Worm (Caenorhabditis elegans) whole organism, L3 larva: ENCODE results near the gene rhgf-1.
A peak's percentile ranks its signal among the peaks of the same experiment; 100 is the strongest.

Experiments
- R02D3.7 ChIP-seq: fragments of 150-350 bp; optimal IDR thresholded peaks from 2 replicates; lab custom pipeline; 2014; ENCODE audit warnings: missing biosample characterization, missing genetic modification characterization
- ceh-28 ChIP-seq: fragments of 150-350 bp; optimal IDR thresholded peaks from 2 replicates; lab custom pipeline; 2014; ENCODE audit warnings: missing biosample characterization, missing genetic modification reagents, missing genetic modification characterization
- ceh-9 ChIP-seq: sonication (generic microtip); optimal IDR thresholded peaks from 2 replicates; lab custom pipeline; 2018; ENCODE audit warnings: missing biosample characterization, missing genetic modification characterization
- egl-5 ChIP-seq: fragments of 150-350 bp; optimal IDR thresholded peaks from 2 replicates; lab custom pipeline; 2017; ENCODE audit warnings: missing biosample characterization, missing genetic modification reagents, missing genetic modification characterization, inconsistent platforms
- elt-2 ChIP-seq: sonication (generic microtip); optimal IDR thresholded peaks from 2 replicates; lab custom pipeline; 2016; ENCODE audit warnings: missing genetic modification reagents, mild to moderate bottlenecking, missing genetic modification characterization, missing compliant biosample characterization
- elt-3 ChIP-seq, 3 experiments: fragments of 150-350 bp in 1 of 3; sonication (generic microtip) in 2 of 3; optimal IDR thresholded peaks; 2 replicates in 2 of 3; 4 replicates in 1 of 3; lab custom pipeline; 2014 to 2017; ENCODE audit warnings: missing biosample characterization in 3 of 3, missing genetic modification characterization in 3 of 3
- fkh-10 ChIP-seq: sonication (generic microtip); optimal IDR thresholded peaks from 2 replicates; lab custom pipeline; 2017; ENCODE audit warnings: missing biosample characterization, missing genetic modification reagents, missing genetic modification characterization
- fkh-2 ChIP-seq: fragments of 150-350 bp; optimal IDR thresholded peaks from 2 replicates; lab custom pipeline; 2014; ENCODE audit warnings: missing biosample characterization, missing genetic modification reagents, missing genetic modification characterization
- hmg-11 ChIP-seq: sonication (generic microtip); optimal IDR thresholded peaks from 2 replicates; lab custom pipeline; 2016; ENCODE audit warnings: missing genetic modification characterization, missing compliant biosample characterization
- jun-1 ChIP-seq: fragments of 150-350 bp; optimal IDR thresholded peaks from 2 replicates; lab custom pipeline; 2014; ENCODE audit warnings: missing biosample characterization, missing genetic modification reagents, missing genetic modification characterization
- lsy-12 ChIP-seq: sonication (generic microtip); optimal IDR thresholded peaks from 2 replicates; lab custom pipeline; 2016; ENCODE audit warnings: mild to moderate bottlenecking, missing genetic modification characterization, missing compliant biosample characterization
- mml-1 ChIP-seq: fragments of 150-350 bp; sonication (generic microtip); optimal IDR thresholded peaks from 3 replicates; lab custom pipeline; 2014; ENCODE audit warnings: missing biosample characterization, missing genetic modification characterization
- nfya-1 ChIP-seq: sonication (generic microtip); optimal IDR thresholded peaks from 2 replicates; lab custom pipeline; 2017; ENCODE audit warnings: missing genetic modification characterization, mild to moderate bottlenecking, missing compliant biosample characterization, antibody characterized with exemption, moderate library complexity; ENCODE audit not compliant: insufficient read depth
- nhr-12 ChIP-seq: fragments of 150-350 bp; optimal IDR thresholded peaks from 2 replicates; lab custom pipeline; 2014; ENCODE audit warnings: missing biosample characterization, missing genetic modification characterization
- nhr-23 ChIP-seq: fragments of 150-350 bp; optimal IDR thresholded peaks from 2 replicates; lab custom pipeline; 2014; ENCODE audit warnings: missing biosample characterization, missing genetic modification reagents, missing genetic modification characterization
- nhr-237 ChIP-seq: fragments of 150-350 bp; optimal IDR thresholded peaks from 2 replicates; lab custom pipeline; 2014; ENCODE audit warnings: missing biosample characterization, missing genetic modification characterization
- nhr-25 ChIP-seq: sonication (generic microtip); optimal IDR thresholded peaks from 2 replicates; lab custom pipeline; 2017; ENCODE audit warnings: missing biosample characterization, missing genetic modification characterization
- nhr-28 ChIP-seq: fragments of 150-350 bp; optimal IDR thresholded peaks from 2 replicates; lab custom pipeline; 2014; ENCODE audit warnings: missing biosample characterization, missing genetic modification characterization
- nhr-43 ChIP-seq: sonication (generic microtip); optimal IDR thresholded peaks from 2 replicates; lab custom pipeline; 2016; ENCODE audit warnings: mild to moderate bottlenecking, missing genetic modification characterization, missing compliant biosample characterization; ENCODE audit not compliant: poor library complexity, severe bottlenecking
- pha-4 ChIP-seq: fragments of 150-350 bp; optimal IDR thresholded peaks from 2 replicates; lab custom pipeline; 2014; ENCODE audit warnings: missing biosample characterization, missing genetic modification reagents, missing genetic modification characterization
- skn-1 ChIP-seq: fragments of 150-350 bp; optimal IDR thresholded peaks from 2 replicates; lab custom pipeline; 2014; ENCODE audit warnings: missing biosample characterization, missing genetic modification characterization
- unc-39 ChIP-seq: sonication (generic microtip); optimal IDR thresholded peaks from 4 replicates; lab custom pipeline; 2017; ENCODE audit warnings: missing biosample characterization, missing genetic modification characterization
- unc-62 ChIP-seq: fragments of 150-350 bp; sonication (generic microtip); optimal IDR thresholded peaks from 4 replicates; lab custom pipeline; 2014; ENCODE audit warnings: missing biosample characterization, missing genetic modification reagents, missing genetic modification characterization
- zag-1 ChIP-seq: fragments of 150-350 bp; optimal IDR thresholded peaks from 2 replicates; lab custom pipeline; 2014; ENCODE audit warnings: missing biosample characterization, missing genetic modification characterization
- ztf-11 ChIP-seq: fragments of 150-350 bp; optimal IDR thresholded peaks from 2 replicates; lab custom pipeline; 2014; ENCODE audit warnings: missing biosample characterization, missing genetic modification characterization
- ztf-4 ChIP-seq: fragments of 150-350 bp; optimal IDR thresholded peaks from 2 replicates; lab custom pipeline; 2014; ENCODE audit warnings: missing biosample characterization, missing genetic modification characterization

Gene rhgf-1

ce11 chrX:10667424-10668291 is 44.0 kb downstream of the rhgf-1 start:
- TF ChIP-seq nhr-23 (tag; lab: Kevin White, UChicago): peak; percentile 81
- no peak for TF ChIP-seq R02D3.7 (tag; lab: Kevin White, UChicago)
- no peak for TF ChIP-seq skn-1 (tag; lab: Kevin White, UChicago)
- no peak for TF ChIP-seq ztf-11 (tag; lab: Kevin White, UChicago)
- TF ChIP-seq unc-39 (tag; lab: Kevin White, UChicago): no peak
- no peak for TF ChIP-seq pha-4 (tag; lab: Kevin White, UChicago)
- peak; percentile 62 for TF ChIP-seq ceh-28 (tag; lab: Kevin White, UChicago)
- no peak for TF ChIP-seq unc-62
- no peak for TF ChIP-seq nhr-12 (tag; lab: Kevin White, UChicago)
- peak; percentile 8 for TF ChIP-seq hmg-11 (tag; lab: Kevin White, UChicago)
- TF ChIP-seq nhr-43 (tag; lab: Kevin White, UChicago): peak; percentile 65
- no peak for TF ChIP-seq fkh-10
- peak; percentile 23 for TF ChIP-seq jun-1 (tag; lab: Kevin White, UChicago)
- TF ChIP-seq nhr-25 (tag; lab: Kevin White, UChicago): peak; percentile 70
- no peak for TF ChIP-seq elt-3 (tag; optimal IDR thresholded peaks at IDR 0.05; lab: Kevin White, UChicago)
- TF ChIP-seq lsy-12 (tag; lab: Kevin White, UChicago): peak; percentile 39
- no peak for TF ChIP-seq ztf-4 (tag; lab: Kevin White, UChicago)
- TF ChIP-seq nhr-28 (tag; lab: Kevin White, UChicago): no peak

DNA sequence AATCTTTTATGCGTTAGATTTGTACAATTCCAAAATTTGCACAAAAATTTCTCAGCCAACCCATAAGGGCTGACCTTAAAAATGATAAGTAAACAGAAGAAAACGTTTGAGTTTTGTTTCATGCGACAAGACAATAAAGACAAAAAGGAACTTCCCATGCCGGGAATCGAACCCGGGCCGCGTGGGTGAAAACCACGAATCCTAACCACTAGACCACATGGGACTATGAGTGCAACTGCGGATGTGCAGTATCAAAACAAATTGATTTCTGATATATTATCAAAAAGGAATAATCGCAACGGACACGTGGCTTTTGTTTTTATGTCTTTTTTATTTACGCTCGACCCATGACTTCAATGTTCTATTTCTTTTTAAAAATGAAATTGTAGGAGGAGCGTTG is 44.8 kb downstream of the rhgf-1 start:
- TF ChIP-seq nhr-43 (tag; lab: Kevin White, UChicago) (peak; percentile 38), fkh-2 (tag; lab: Kevin White, UChicago) (no peak)
- TF ChIP-seq, all 47 proteins: peak for 1

DNA sequence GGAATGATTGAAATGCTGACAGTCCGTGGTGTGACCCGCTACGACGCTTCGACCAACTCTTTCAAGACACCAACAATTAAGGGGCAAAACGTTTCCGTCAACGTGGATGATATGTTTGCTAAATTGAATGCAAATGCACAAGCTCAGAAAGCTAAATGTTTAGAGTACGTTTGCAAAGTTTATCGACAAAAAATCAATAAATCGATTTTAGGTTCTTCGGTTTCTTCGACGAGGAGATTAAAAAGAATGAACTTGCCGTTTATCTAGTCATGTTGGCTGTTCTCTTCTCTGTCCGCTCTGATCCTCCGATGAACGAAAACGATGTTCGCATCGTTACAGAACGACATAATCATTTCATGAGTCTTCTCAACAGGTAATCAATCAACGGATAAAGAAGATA is 46.9 kb downstream of the rhgf-1 start:
- TF ChIP-seq ceh-28 (tag; lab: Kevin White, UChicago) (peak; percentile 72), fkh-10 (no peak)

DNA sequence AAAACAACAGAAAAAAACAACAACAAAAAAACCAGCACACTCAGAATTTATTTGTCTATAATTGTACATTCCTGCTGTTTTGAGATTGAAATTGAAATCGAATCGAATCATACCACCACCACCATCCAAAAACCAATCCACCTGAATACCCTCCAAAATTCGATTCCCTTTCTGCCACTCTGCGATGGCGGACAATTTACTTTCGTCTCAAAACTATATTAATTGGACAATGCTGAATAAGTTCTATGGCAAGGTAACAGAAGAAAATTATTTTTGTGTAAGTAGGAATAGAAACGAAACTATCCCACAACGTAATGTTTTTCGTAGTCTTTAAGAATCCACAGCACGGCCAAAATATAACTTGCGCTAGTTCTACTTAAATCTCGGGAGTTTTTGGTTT is 52.2 kb downstream of the rhgf-1 start:
- no peak for TF ChIP-seq ceh-28 (tag; lab: Kevin White, UChicago)
- no peak for TF ChIP-seq egl-5 (tag; lab: Kevin White, UChicago)
- TF ChIP-seq ceh-9 (tag; lab: Kevin White, UChicago): no peak
- no peak for TF ChIP-seq nhr-25 (tag; lab: Kevin White, UChicago)
- TF ChIP-seq R02D3.7 (tag; lab: Kevin White, UChicago): no peak
- TF ChIP-seq zag-1: no peak

ce11 chrX:10656604-10657003 is 55.1 kb downstream of the rhgf-1 start:
- TF ChIP-seq nhr-43 (tag; lab: Kevin White, UChicago) (no peak), nhr-237 (tag; lab: Kevin White, UChicago) (no peak), unc-62 (no peak), nfya-1 (tag; lab: Kevin White, UChicago) (peak; percentile 90), nhr-23 (tag; lab: Kevin White, UChicago) (peak; percentile 33)

DNA sequence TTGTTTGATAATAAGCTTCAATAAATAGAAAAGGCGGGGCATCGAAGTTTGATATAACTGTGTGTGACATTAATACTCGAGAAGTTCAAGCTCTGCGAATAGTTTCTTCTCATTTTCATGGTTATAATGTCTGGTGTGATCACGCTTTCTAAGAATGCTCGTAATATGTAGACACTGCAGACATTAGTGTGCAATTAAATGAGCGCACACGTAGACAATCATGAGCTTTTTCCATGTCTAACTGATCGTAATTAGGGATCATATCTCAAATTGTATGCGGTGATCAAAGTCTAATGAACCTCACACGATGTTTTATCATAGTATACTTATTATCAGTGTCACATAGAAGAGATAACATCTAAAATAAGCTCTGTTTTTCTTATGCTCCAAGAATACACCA is 61.6 kb downstream of the rhgf-1 start:
- TF ChIP-seq mml-1 (no peak), elt-2 (peak; percentile 49)
